Worm (Caenorhabditis elegans) whole organism, early embryonic: Measurements from ENCODE around the gene F47B8.5.

Experiments
- ama-1 ChIP-seq: fragments of 150-350 bp; optimal IDR thresholded peaks from 2 replicates; lab custom pipeline; 2014
- ceh-13 ChIP-seq: fragments of 200-800 bp; sonication (Bioruptor generic); optimal IDR thresholded peaks from 2 replicates; lab custom pipeline; 2018; ENCODE audit warnings: mild to moderate bottlenecking, missing genetic modification characterization, missing compliant biosample characterization
- flt-1 ChIP-seq: fragments of 200-800 bp; sonication (Bioruptor generic); IDR thresholded peaks from 2 replicates; pipeline ENCODE4 v1.3.6; 2022; ENCODE audit warnings: missing genetic modification characterization, missing compliant biosample characterization
- hmg-4 ChIP-seq: fragments of 200-800 bp; sonication (Bioruptor generic); optimal IDR thresholded peaks from 2 replicates; lab custom pipeline; 2018; ENCODE audit warnings: mild to moderate bottlenecking, missing genetic modification characterization, missing compliant biosample characterization
- hnd-1 ChIP-seq: sonication (generic microtip); optimal IDR thresholded peaks from 2 replicates; lab custom pipeline; 2016; ENCODE audit warnings: missing genetic modification characterization, missing compliant biosample characterization
- pes-1 ChIP-seq: fragments of 200-800 bp; sonication (Bioruptor generic); IDR thresholded peaks from 2 replicates; pipeline ENCODE4 v1.3.6; 2022; ENCODE audit warnings: missing genetic modification reagents, missing genetic modification characterization, missing compliant biosample characterization
- tra-4 ChIP-seq: sonication (generic microtip); optimal IDR thresholded peaks from 2 replicates; lab custom pipeline; 2017; ENCODE audit warnings: missing genetic modification characterization, missing compliant biosample characterization

DNA sequence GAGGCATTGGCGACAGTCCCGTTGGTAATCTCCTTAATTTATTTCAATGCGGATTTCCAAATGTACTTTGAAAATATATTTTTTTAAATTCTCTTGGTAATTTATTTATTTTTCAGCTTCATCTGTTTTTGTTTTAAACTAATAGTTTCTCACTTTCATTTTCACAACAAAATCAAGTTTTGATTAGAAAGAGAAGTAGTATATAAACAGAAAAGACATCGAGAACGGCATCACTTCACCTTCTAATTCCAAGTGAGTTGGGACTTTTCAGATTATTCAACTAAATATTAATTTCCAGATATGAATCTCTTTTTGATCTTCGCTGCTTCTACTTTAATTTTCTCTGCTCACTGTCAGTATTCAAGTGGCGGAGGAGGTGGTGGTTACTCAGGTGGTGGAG is 7.4 kb downstream of the F47B8.5 start, which contains the start of gene F47B8.14:
- TF ChIP-seq ama-1 (lab: Kevin White, UChicago) (no peak), pes-1 (GFP tag; lab: Robert Waterston, UW) (no peak), hmg-4 (GFP tag; lab: Kevin White, UChicago) (no peak), flt-1 (GFP tag; lab: Robert Waterston, UW) (no peak), hnd-1 (tag; lab: Kevin White, UChicago) (no peak), ceh-13 (GFP tag; lab: Kevin White, UChicago) (no peak), tra-4 (tag; lab: Kevin White, UChicago) (no peak)
